Fruit fly (Drosophila melanogaster) whole organism, prepupa: ENCODE results near the gene mRpS11.

Source experiments
- CG15336 ChIP-seq: fragments of 200-800 bp; sonication (Bioruptor generic); IDR thresholded peaks from 2 replicates; pipeline ENCODE4 v1.3.6; 2022; ENCODE audit warnings: missing biosample characterization, missing genetic modification characterization
- CG3919 ChIP-seq: fragments of 200-800 bp; sonication (Bioruptor generic); optimal IDR thresholded peaks from 3 replicates; lab custom pipeline; 2016; ENCODE audit warnings: missing biosample characterization, missing genetic modification characterization
- CG6163 ChIP-seq: fragments of 200-800 bp; sonication (Bioruptor generic); IDR thresholded peaks from 3 replicates; pipeline ENCODE4 v1.3.6; 2022; ENCODE audit warnings: missing biosample characterization, missing genetic modification characterization
- CG8119 ChIP-seq: fragments of 200-800 bp; sonication (Bioruptor generic); IDR thresholded peaks from 3 replicates; pipeline ENCODE4 v1.3.6; 2022; ENCODE audit warnings: missing biosample characterization, missing genetic modification characterization
- CG8319 ChIP-seq: fragments of 200-800 bp; sonication (Bioruptor generic); optimal IDR thresholded peaks from 3 replicates; lab custom pipeline; 2016; ENCODE audit warnings: missing biosample characterization, missing genetic modification characterization
- Eip75B ChIP-seq: fragments of 200-800 bp; sonication (Bioruptor generic); optimal IDR thresholded peaks from 3 replicates; lab custom pipeline; 2016; ENCODE audit warnings: missing biosample characterization, missing genetic modification characterization
- Hr38 ChIP-seq: sonication (Bioruptor generic); optimal IDR thresholded peaks from 2 replicates; lab custom pipeline; 2016; ENCODE audit warnings: missing biosample characterization, missing genetic modification characterization
- Hr39 ChIP-seq: fragments of 200-800 bp; sonication (Bioruptor generic); optimal IDR thresholded peaks from 2 replicates; lab custom pipeline; 2016; ENCODE audit warnings: missing biosample characterization, missing genetic modification characterization
- Lpt ChIP-seq: fragments of 200-800 bp; sonication (Bioruptor generic); optimal IDR thresholded peaks from 3 replicates; lab custom pipeline; 2016; ENCODE audit warnings: missing biosample characterization, missing genetic modification characterization
- OdsH ChIP-seq: fragments of 200-800 bp; sonication (Bioruptor generic); optimal IDR thresholded peaks from 3 replicates; lab custom pipeline; 2016; ENCODE audit warnings: missing biosample characterization, missing genetic modification characterization
- Sox102F ChIP-seq: fragments of 200-800 bp; sonication (Bioruptor generic); optimal IDR thresholded peaks from 2 replicates; lab custom pipeline; 2016; ENCODE audit warnings: missing biosample characterization, mild to moderate bottlenecking, missing genetic modification characterization
- dac ChIP-seq: fragments of 200-800 bp; sonication (Bioruptor generic); optimal IDR thresholded peaks from 2 replicates; lab custom pipeline; 2017; ENCODE audit warnings: missing biosample characterization, mild to moderate bottlenecking, missing genetic modification characterization
- eg ChIP-seq: fragments of 200-800 bp; sonication (Bioruptor generic); IDR thresholded peaks from 3 replicates; pipeline ENCODE4 v1.3.6; 2022; ENCODE audit warnings: missing biosample characterization, missing genetic modification characterization

DNA sequence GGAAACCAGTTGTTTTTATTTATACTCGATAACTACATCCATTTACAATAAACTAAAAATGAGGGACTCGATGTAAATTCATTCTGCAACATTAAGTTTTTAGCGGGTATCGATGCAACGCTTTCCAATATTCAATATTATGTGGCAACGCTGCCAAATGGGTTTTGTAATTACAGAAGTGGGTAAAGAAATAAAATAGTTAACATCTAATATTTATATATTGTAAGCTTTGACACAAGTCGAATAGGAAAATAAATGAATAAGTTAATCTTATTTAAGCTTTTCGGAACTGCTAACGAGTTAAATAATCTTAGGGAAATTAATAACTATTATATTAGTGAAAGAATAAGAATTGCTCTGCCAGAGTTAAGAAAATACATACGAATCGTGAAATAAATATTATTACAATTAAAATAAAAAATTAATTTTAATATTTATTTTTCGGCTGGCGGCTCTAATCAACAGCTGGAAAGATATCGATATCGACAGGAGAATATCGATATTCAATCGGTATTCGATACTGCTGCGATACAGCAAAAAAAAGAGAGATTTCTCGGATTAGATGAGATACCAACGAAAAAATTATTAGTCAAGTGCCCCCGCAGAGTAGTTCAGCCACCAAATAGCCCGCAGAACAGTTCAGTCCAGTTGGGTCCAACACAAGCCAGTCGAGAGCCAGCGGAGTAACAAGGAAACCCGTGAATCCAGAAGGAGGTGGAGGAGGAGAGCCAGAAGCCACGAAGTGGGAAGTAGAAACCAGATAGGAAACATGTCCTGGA is 12.7 kb downstream of the mRpS11 start, which contains the start of gene GckIII:
- no peak for TF ChIP-seq CG8319 (GFP tag; lab: Kevin White, UChicago)
- TF ChIP-seq CG3919, result no peak
- TF ChIP-seq Eip75B (GFP tag; lab: Kevin White, UChicago), result no peak
- no peak for TF ChIP-seq CG8119 (GFP tag; lab: Robert Waterston, UW)
- no peak for TF ChIP-seq CG15336 (GFP tag; lab: Robert Waterston, UW)
- TF ChIP-seq dac (GFP tag; lab: Kevin White, UChicago), result no peak
- no peak for TF ChIP-seq Lpt (GFP tag; lab: Kevin White, UChicago)
- TF ChIP-seq OdsH (GFP tag; lab: Kevin White, UChicago), result no peak
- TF ChIP-seq Sox102F (GFP tag; lab: Kevin White, UChicago), result no peak
- TF ChIP-seq Hr38, result no peak
- no peak for TF ChIP-seq CG6163 (GFP tag; lab: Robert Waterston, UW)
- TF ChIP-seq Hr39 (GFP tag; lab: Kevin White, UChicago), result no peak
- TF ChIP-seq eg (GFP tag; lab: Robert Waterston, UW), result no peak
